Fruit fly (Drosophila melanogaster): Measurements from ENCODE around the gene Acp24A4.

The Acp24A4 gene

dm6 chr2L:3703260-3703659 is 9.6 kb upstream of the Acp24A4 start, which contains the start of gene CG2816 (continued):
- TF ChIP-seq pan (optimal IDR thresholded peaks at IDR 0.05) (no peak), pan (GFP tag; optimal IDR thresholded peaks at IDR 0.05 in 1 of 2, IDR thresholded peaks at IDR 0.05 in 1 of 2) (peak in 1 of 2 experiments; percentile 60), CG4617 (GFP tag; optimal IDR thresholded peaks at IDR 0.05; ENCODE audit: borderline replicate concordance) (peak; percentile 18), yki (optimal IDR thresholded peaks at IDR 0.05) (no peak), hkb (optimal IDR thresholded peaks at IDR 0.05) (no peak), hkb (GFP tag; IDR thresholded peaks at IDR 0.05) (0 out of 2 replicates have a peak, but pooled peaks have one; percentile 35), slou (GFP tag; optimal IDR thresholded peaks at IDR 0.05) (peak; percentile 14), h (optimal IDR thresholded peaks at IDR 0.05) (no peak), Spps (tag; optimal IDR thresholded peaks at IDR 0.05) (no peak), bbx (GFP tag; IDR thresholded peaks at IDR 0.05; ENCODE audit: partially characterized antibody) (no peak), zfh1 (GFP tag; IDR thresholded peaks at IDR 0.05) (peak; percentile 65; the same call in 2 of the 3 replicates), CG15269 (tag; optimal IDR thresholded peaks at IDR 0.05) (peak; percentile 79), CG9609 (GFP tag; optimal IDR thresholded peaks at IDR 0.05) (peak; percentile 77), CG30403 (GFP tag; optimal IDR thresholded peaks at IDR 0.05) (peak; percentile 80), Fer3 (tag; optimal IDR thresholded peaks at IDR 0.05) (peak; percentile 63), CG4820 (GFP tag; optimal IDR thresholded peaks at IDR 0.05) (no peak), wdn (GFP tag; IDR thresholded peaks at IDR 0.05) (peak; percentile 81; the same call in 1 of the 2 replicates), NC2α (GFP tag; optimal IDR thresholded peaks at IDR 0.05) (no peak), CG10274 (GFP tag; optimal IDR thresholded peaks at IDR 0.05) (peak; percentile 88), Oli (tag; optimal IDR thresholded peaks at IDR 0.05) (peak; percentile 42), Dbx (GFP tag; IDR thresholded peaks at IDR 0.05) (peak; percentile 70), unpg (GFP tag; optimal IDR thresholded peaks at IDR 0.05) (peak; percentile 55), CG14860 (GFP tag; IDR thresholded peaks at IDR 0.05; ENCODE audit: partially characterized antibody) (no peak), sob (GFP tag; IDR thresholded peaks at IDR 0.05) (peak; percentile 93), klu (GFP tag; IDR thresholded peaks at IDR 0.05) (peak; percentile 83), Doc3 (GFP tag; IDR thresholded peaks at IDR 0.05; ENCODE audit: partially characterized antibody) (no peak), CG18262 (tag; optimal IDR thresholded peaks at IDR 0.05) (no peak), Side (GFP tag; optimal IDR thresholded peaks at IDR 0.05) (peak; percentile 38), bcd (GFP tag; optimal IDR thresholded peaks at IDR 0.05) (peak; percentile 38), CG6272 (GFP tag; IDR thresholded peaks at IDR 0.05) (no peak), CG17186 (GFP tag; optimal IDR thresholded peaks at IDR 0.05) (no peak), CG3838 (GFP tag; optimal IDR thresholded peaks at IDR 0.05) (no peak), CG13424 (tag; optimal IDR thresholded peaks at IDR 0.05) (peak; percentile 37), wek (GFP tag; optimal IDR thresholded peaks at IDR 0.05) (no peak), Atf-2 (GFP tag; optimal IDR thresholded peaks at IDR 0.05) (peak; percentile 63), Optix (GFP tag; IDR thresholded peaks at IDR 0.05) (0 out of 3 replicates have a peak, but pooled peaks have one; percentile 40), Tbp (GFP tag; optimal IDR thresholded peaks at IDR 0.05) (no peak), cwo (GFP tag; optimal IDR thresholded peaks at IDR 0.05) (peak; percentile 18), H2.0 (GFP tag; IDR thresholded peaks at IDR 0.05) (peak; percentile 76), repo (GFP tag; optimal IDR thresholded peaks at IDR 0.05) (peak; percentile 16), chinmo (GFP tag; IDR thresholded peaks at IDR 0.05; ENCODE audit: partially characterized antibody) (0 out of 4 replicates have a peak, but pooled peaks have one; percentile 40), Hmr (GFP tag; optimal IDR thresholded peaks at IDR 0.05) (peak; percentile 80), btn (GFP tag; optimal IDR thresholded peaks at IDR 0.05) (no peak), Hr3 (GFP tag; optimal IDR thresholded peaks at IDR 0.05) (peak; percentile 52), Aef1 (GFP tag; IDR thresholded peaks at IDR 0.05) (peak; percentile 60; the same call in 2 of the 3 replicates), HmgD (GFP tag; optimal IDR thresholded peaks at IDR 0.05) (peak; percentile 36), seq (GFP tag; IDR thresholded peaks at IDR 0.05) (peak; percentile 47), CoRest (tag; optimal IDR thresholded peaks at IDR 0.05) (peak; percentile 49), cg (GFP tag; optimal IDR thresholded peaks at IDR 0.05) (no peak), CG8944 (GFP tag; optimal IDR thresholded peaks at IDR 0.05) (peak; percentile 58), Taf1 (GFP tag; IDR thresholded peaks at IDR 0.05) (peak; percentile 73), CG9876 (GFP tag; optimal IDR thresholded peaks at IDR 0.05) (peak; percentile 75)

Measured in whole organism, embryonic.